Worm (Caenorhabditis elegans) whole organism, L3 larva: ENCODE measurements around the gene nlp-58.

Source experiments
- ama-1 ChIP-seq: fragments of 150-350 bp; optimal IDR thresholded peaks from 2 replicates; lab custom pipeline; 2018
- ceh-16 ChIP-seq: sonication (generic microtip); optimal IDR thresholded peaks from 2 replicates; lab custom pipeline; 2017; ENCODE audit warnings: missing biosample characterization, missing genetic modification characterization
- elt-1 ChIP-seq: fragments of 150-350 bp; optimal IDR thresholded peaks from 2 replicates; lab custom pipeline; 2014; ENCODE audit warnings: missing biosample characterization, missing genetic modification characterization
- elt-2 ChIP-seq: sonication (generic microtip); optimal IDR thresholded peaks from 2 replicates; lab custom pipeline; 2016; ENCODE audit warnings: missing genetic modification reagents, mild to moderate bottlenecking, missing genetic modification characterization, missing compliant biosample characterization
- fkh-10 ChIP-seq: sonication (generic microtip); optimal IDR thresholded peaks from 2 replicates; lab custom pipeline; 2017; ENCODE audit warnings: missing biosample characterization, missing genetic modification reagents, missing genetic modification characterization
- fos-1 ChIP-seq: fragments of 150-350 bp; optimal IDR thresholded peaks from 2 replicates; lab custom pipeline; 2014; ENCODE audit warnings: missing biosample characterization, missing genetic modification characterization
- lin-39 ChIP-seq: fragments of 150-350 bp; optimal IDR thresholded peaks from 2 replicates; lab custom pipeline; 2018; ENCODE audit warnings: missing biosample characterization, missing genetic modification reagents, missing genetic modification characterization
- nhr-237 ChIP-seq: fragments of 150-350 bp; optimal IDR thresholded peaks from 2 replicates; lab custom pipeline; 2014; ENCODE audit warnings: missing biosample characterization, missing genetic modification characterization
- snpc-4 ChIP-seq: fragments of 150-350 bp; optimal IDR thresholded peaks from 2 replicates; lab custom pipeline; 2014; ENCODE audit warnings: missing biosample characterization, missing genetic modification characterization
- unc-62 ChIP-seq: fragments of 150-350 bp; sonication (generic microtip); optimal IDR thresholded peaks from 4 replicates; lab custom pipeline; 2014; ENCODE audit warnings: missing biosample characterization, missing genetic modification reagents, missing genetic modification characterization
- ztf-11 ChIP-seq: fragments of 150-350 bp; optimal IDR thresholded peaks from 2 replicates; lab custom pipeline; 2014; ENCODE audit warnings: missing biosample characterization, missing genetic modification characterization

- no peak for TF ChIP-seq snpc-4 (tag; lab: Kevin White, UChicago)
- no peak for TF ChIP-seq unc-62 (GFP tag; lab: Kevin White, UChicago)
- TF ChIP-seq elt-1 (tag; lab: Kevin White, UChicago) = no peak
- TF ChIP-seq elt-2 = peak; percentile 97
- TF ChIP-seq lin-39 (tag; lab: Kevin White, UChicago) = no peak
- TF ChIP-seq fos-1 = no peak
- no peak for TF ChIP-seq nhr-237 (tag; lab: Kevin White, UChicago)
- no peak for TF ChIP-seq ama-1 (lab: Kevin White, UChicago)
- no peak for TF ChIP-seq fkh-10 (GFP tag; lab: Kevin White, UChicago)
- TF ChIP-seq ztf-11 (tag; lab: Kevin White, UChicago) = no peak
- TF ChIP-seq ceh-16 (tag; lab: Kevin White, UChicago) = no peak
Measured at ce11 chrV:9925647-9926046, 23.1 kb downstream of the nlp-58 start.
